Fruit fly (Drosophila melanogaster) whole organism, wandering third instar larva: Measurements from ENCODE around the gene Gdi.

Experiments used
- CG32264 ChIP-seq: fragments of 200-800 bp; sonication (Bioruptor generic); optimal IDR thresholded peaks from 2 replicates; lab custom pipeline; 2016; ENCODE audit warnings: missing biosample characterization, missing genetic modification characterization
- CG9705 ChIP-seq: fragments of 200-800 bp; sonication (Bioruptor generic); optimal IDR thresholded peaks from 2 replicates; lab custom pipeline; 2018; ENCODE audit warnings: missing biosample characterization, mild to moderate bottlenecking, missing genetic modification characterization
- CrebA ChIP-seq: fragments of 200-800 bp; sonication (Bioruptor generic); optimal IDR thresholded peaks from 2 replicates; lab custom pipeline; 2016; ENCODE audit warnings: missing biosample characterization, mild to moderate bottlenecking, missing genetic modification characterization, borderline replicate concordance
- Sp1 ChIP-seq: fragments of 200-800 bp; sonication (Bioruptor generic); optimal IDR thresholded peaks from 3 replicates; lab custom pipeline; 2019; ENCODE audit warnings: missing biosample characterization, mild to moderate bottlenecking, missing genetic modification characterization, moderate library complexity
- Vsx2 ChIP-seq: fragments of 200-300, 225-300 bp; sonication (Bioruptor generic); optimal IDR thresholded peaks from 2 replicates; lab custom pipeline; 2018; ENCODE audit warnings: missing biosample characterization, missing genetic modification characterization; ENCODE audit not compliant: partially characterized antibody
- br ChIP-seq: fragments of 200-800 bp; sonication (Bioruptor generic); optimal IDR thresholded peaks from 2 replicates; lab custom pipeline; 2016; ENCODE audit warnings: missing biosample characterization, missing genetic modification characterization
- dl ChIP-seq, 2 experiments: fragments of 175-275, 200-275 bp in 1 of 2; fragments of 200-275 bp in 1 of 2; sonication (Bioruptor generic); optimal IDR thresholded peaks; lab custom pipeline; 2018; ENCODE audit warnings: mild to moderate bottlenecking in 2 of 2, missing biosample characterization in 2 of 2, missing genetic modification characterization in 2 of 2, moderate library complexity in 2 of 2; ENCODE audit not compliant: partially characterized antibody in 2 of 2, insufficient read depth in 1 of 2
- lola ChIP-seq: fragments of >200 bp; optimal IDR thresholded peaks from 2 replicates; lab custom pipeline; 2017; ENCODE audit warnings: missing biosample characterization, missing genetic modification characterization
- pan ChIP-seq: fragments of >200 bp; optimal IDR thresholded peaks from 2 replicates; lab custom pipeline; 2017
- psq ChIP-seq: fragments of 200-800 bp; sonication (Bioruptor generic); optimal IDR thresholded peaks from 3 replicates; lab custom pipeline; 2017; ENCODE audit warnings: missing biosample characterization, mild to moderate bottlenecking, missing genetic modification characterization, moderate library complexity
- sage ChIP-seq: fragments of 200-800 bp; sonication (Bioruptor generic); optimal IDR thresholded peaks from 2 replicates; lab custom pipeline; 2016; ENCODE audit warnings: missing biosample characterization, mild to moderate bottlenecking, missing genetic modification characterization
- usp ChIP-seq: fragments of >200 bp; optimal IDR thresholded peaks from 2 replicates; lab custom pipeline; 2017; ENCODE audit warnings: missing biosample characterization, missing genetic modification characterization

- TF ChIP-seq CG32264 (GFP tag; lab: Kevin White, UChicago) (no peak), CG9705 (no peak), br (peak; percentile 11), CrebA (GFP tag; lab: Kevin White, UChicago) (no peak), usp (GFP tag; lab: Kevin White, UChicago) (no peak), Sp1 (GFP tag; lab: Kevin White, UChicago) (no peak), dl (GFP tag; optimal IDR thresholded peaks at IDR 0.05; lab: Kevin White, UChicago; ENCODE audit: insufficient read depth in 1 of 2, partially characterized antibody in 2 of 2) (no peak), sage (GFP tag; lab: Kevin White, UChicago) (no peak), Vsx2 (no peak), psq (GFP tag; lab: Kevin White, UChicago) (peak; percentile 26), lola (GFP tag; lab: Kevin White, UChicago) (no peak), pan (no peak)
Observed at dm6 chr2L:9502786-9503443, 8.2 kb upstream of the Gdi start.
